Worm (Caenorhabditis elegans) whole organism, early embryonic: ENCODE measurements around the gene Y82E9BR.6.

ENCODE experiments used
- F13C5.2 ChIP-seq: sonication (generic microtip); optimal IDR thresholded peaks from 2 replicates; lab custom pipeline; 2017; ENCODE audit warnings: mild to moderate bottlenecking, missing genetic modification characterization, inconsistent platforms, missing compliant biosample characterization
- aly-1 ChIP-seq: sonication (generic microtip); optimal IDR thresholded peaks from 2 replicates; lab custom pipeline; 2016; ENCODE audit warnings: missing genetic modification characterization, missing compliant biosample characterization
- ama-1 ChIP-seq: fragments of 150-350 bp; optimal IDR thresholded peaks from 2 replicates; lab custom pipeline; 2014
- ceh-13 ChIP-seq: fragments of 200-800 bp; sonication (Bioruptor generic); optimal IDR thresholded peaks from 2 replicates; lab custom pipeline; 2018; ENCODE audit warnings: mild to moderate bottlenecking, missing genetic modification characterization, missing compliant biosample characterization
- ceh-36 ChIP-seq: sonication (generic microtip); optimal IDR thresholded peaks from 2 replicates; lab custom pipeline; 2016; ENCODE audit warnings: missing genetic modification characterization, inconsistent platforms, missing compliant biosample characterization
- ets-7 ChIP-seq: sonication (generic microtip); optimal IDR thresholded peaks from 2 replicates; lab custom pipeline; 2016; ENCODE audit warnings: missing genotype, missing genetic modification characterization, missing compliant biosample characterization
- flt-1 ChIP-seq: fragments of 200-800 bp; sonication (Bioruptor generic); IDR thresholded peaks from 2 replicates; pipeline ENCODE4 v1.3.6; 2022; ENCODE audit warnings: missing genetic modification characterization, missing compliant biosample characterization
- hmbx-1 ChIP-seq: sonication (generic microtip); optimal IDR thresholded peaks from 2 replicates; lab custom pipeline; 2016; ENCODE audit warnings: mild to moderate bottlenecking, missing genetic modification characterization, missing compliant biosample characterization
- hmg-4 ChIP-seq: fragments of 200-800 bp; sonication (Bioruptor generic); optimal IDR thresholded peaks from 2 replicates; lab custom pipeline; 2018; ENCODE audit warnings: mild to moderate bottlenecking, missing genetic modification characterization, missing compliant biosample characterization
- hnd-1 ChIP-seq: sonication (generic microtip); optimal IDR thresholded peaks from 2 replicates; lab custom pipeline; 2016; ENCODE audit warnings: missing genetic modification characterization, missing compliant biosample characterization
- pes-1 ChIP-seq: fragments of 200-800 bp; sonication (Bioruptor generic); IDR thresholded peaks from 2 replicates; pipeline ENCODE4 v1.3.6; 2022; ENCODE audit warnings: missing genetic modification reagents, missing genetic modification characterization, missing compliant biosample characterization
- sea-1 ChIP-seq: fragments of 200-800 bp; sonication (Bioruptor generic); conservative IDR thresholded peaks from 2 replicates; pipeline ENCODE4 v1.3.6; 2022; ENCODE audit warnings: missing genetic modification characterization, missing compliant biosample characterization
- tbx-37 ChIP-seq: fragments of 200-800 bp; sonication (Bioruptor generic); conservative IDR thresholded peaks from 2 replicates; pipeline ENCODE4 v1.3.6; 2022; ENCODE audit warnings: missing genetic modification reagents, missing genetic modification characterization, missing compliant biosample characterization
- tra-4 ChIP-seq: sonication (generic microtip); optimal IDR thresholded peaks from 2 replicates; lab custom pipeline; 2017; ENCODE audit warnings: missing genetic modification characterization, missing compliant biosample characterization

ce11 chrIII:1428448-1428847 lies 47.4 kb downstream of the Y82E9BR.6 start:
- TF ChIP-seq hmbx-1 (tag; lab: Kevin White, UChicago) (no peak), ama-1 (lab: Kevin White, UChicago) (no peak), ets-7 (no peak), aly-1 (tag; lab: Kevin White, UChicago) (no peak), tbx-37 (GFP tag; lab: Robert Waterston, UW) (no peak), pes-1 (GFP tag; lab: Robert Waterston, UW) (no peak), hmg-4 (no peak), F13C5.2 (tag; lab: Kevin White, UChicago) (no peak), ceh-13 (no peak), sea-1 (GFP tag; lab: Robert Waterston, UW) (no peak), hnd-1 (tag; lab: Kevin White, UChicago) (no peak), ceh-36 (tag; lab: Kevin White, UChicago) (no peak), flt-1 (GFP tag; lab: Robert Waterston, UW) (no peak), tra-4 (tag; lab: Kevin White, UChicago) (no peak)
